Fruit fly (Drosophila melanogaster) whole organism, embryonic: ENCODE results near the gene CG44000.

Experiments
- Asciz ChIP-seq: fragments of 200-800 bp; sonication (Bioruptor generic); optimal IDR thresholded peaks from 2 replicates; lab custom pipeline; 2017; ENCODE audit warnings: missing biosample characterization, mild to moderate bottlenecking, missing genetic modification characterization, missing genetic modification reagents
- CG10274 ChIP-seq: fragments of 200-800 bp; sonication (Bioruptor generic); optimal IDR thresholded peaks from 3 replicates; lab custom pipeline; 2017; ENCODE audit warnings: missing biosample characterization, mild to moderate bottlenecking, missing genetic modification characterization
- CG10565 ChIP-seq: fragments of 200-800 bp; sonication (Bioruptor generic); optimal IDR thresholded peaks from 3 replicates; lab custom pipeline; 2016; ENCODE audit warnings: missing biosample characterization, mild to moderate bottlenecking, missing genetic modification characterization
- CG11247 ChIP-seq: fragments of 200-800 bp; sonication (Bioruptor generic); IDR thresholded peaks from 2 replicates; pipeline ENCODE4 v1.3.6; 2022; ENCODE audit warnings: missing biosample characterization, missing genetic modification characterization
- CG11456 ChIP-seq: fragments of 200-800 bp; sonication (Bioruptor generic); IDR thresholded peaks from 3 replicates; pipeline ENCODE4 v1.3.6; 2022; ENCODE audit warnings: missing biosample characterization, missing genetic modification characterization
- CG12391 ChIP-seq: fragments of 200-800 bp; sonication (Bioruptor generic); optimal IDR thresholded peaks from 3 replicates; lab custom pipeline; 2018; ENCODE audit warnings: missing biosample characterization, mild to moderate bottlenecking, missing genetic modification characterization, moderate library complexity
- CG13287 ChIP-seq: fragments of 200-800 bp; sonication (Bioruptor generic); IDR thresholded peaks from 2 replicates; pipeline ENCODE4 v1.3.6; 2022; ENCODE audit warnings: missing biosample characterization, missing genetic modification characterization; ENCODE audit not compliant: partially characterized antibody
- CG16813 ChIP-seq: fragments of 200-800 bp; sonication (Bioruptor generic); IDR thresholded peaks from 3 replicates; pipeline ENCODE4 v1.3.6; 2022; ENCODE audit warnings: missing biosample characterization, missing genetic modification characterization; ENCODE audit not compliant: partially characterized antibody
- CG17912 ChIP-seq: fragments of 200-800 bp; sonication (Bioruptor generic); optimal IDR thresholded peaks from 2 replicates; lab custom pipeline; 2018; ENCODE audit warnings: missing biosample characterization, mild to moderate bottlenecking, missing genetic modification characterization
- CG33557 ChIP-seq: fragments of 200-800 bp; sonication (Bioruptor generic); optimal IDR thresholded peaks from 2 replicates; lab custom pipeline; 2019; ENCODE audit warnings: missing biosample characterization, mild to moderate bottlenecking, missing genetic modification characterization, moderate library complexity
- CG3995 ChIP-seq: fragments of 200-800 bp; sonication (Bioruptor generic); optimal IDR thresholded peaks from 3 replicates; lab custom pipeline; 2016; ENCODE audit warnings: missing biosample characterization, missing genetic modification characterization
- CG42726 ChIP-seq: fragments of 200-800 bp; sonication (Bioruptor generic); IDR thresholded peaks from 2 replicates; pipeline ENCODE4 v1.3.6; 2022; ENCODE audit warnings: missing biosample characterization, missing genetic modification characterization; ENCODE audit not compliant: partially characterized antibody
- CG43689 ChIP-seq: fragments of 200-800 bp; sonication (Bioruptor generic); IDR thresholded peaks from 2 replicates; pipeline ENCODE4 v1.3.6; 2022; ENCODE audit warnings: missing biosample characterization, missing genetic modification characterization
- CG6654 ChIP-seq: fragments of 200-800 bp; sonication (Bioruptor generic); optimal IDR thresholded peaks from 2 replicates; lab custom pipeline; 2017; ENCODE audit warnings: missing biosample characterization, mild to moderate bottlenecking, missing genetic modification characterization
- CG8290 ChIP-seq, 3 experiments: fragments of 200-800 bp; sonication (Bioruptor generic); optimal IDR thresholded peaks; 2 replicates each; lab custom pipeline; 2016 to 2019; ENCODE audit warnings: missing biosample characterization in 3 of 3, missing genetic modification characterization in 3 of 3, mild to moderate bottlenecking in 2 of 3, moderate library complexity in 1 of 3
- CG8478 ChIP-seq: fragments of >200 bp; optimal IDR thresholded peaks from 2 replicates; lab custom pipeline; 2018
- CG9609 ChIP-seq: fragments of 200-800 bp; sonication (Bioruptor generic); optimal IDR thresholded peaks from 3 replicates; lab custom pipeline; 2016; ENCODE audit warnings: missing biosample characterization, missing genetic modification characterization
- Camta ChIP-seq: fragments of 200-800 bp; sonication (Bioruptor generic); optimal IDR thresholded peaks from 2 replicates; lab custom pipeline; 2016; ENCODE audit warnings: missing biosample characterization, missing genetic modification characterization
- Dad ChIP-seq: fragments of 200-800 bp; sonication (Bioruptor generic); optimal IDR thresholded peaks from 3 replicates; lab custom pipeline; 2016; ENCODE audit warnings: missing biosample characterization, missing genetic modification characterization
- Fer3 ChIP-seq: fragments of 200-800 bp; sonication (Bioruptor generic); optimal IDR thresholded peaks from 2 replicates; lab custom pipeline; 2018; ENCODE audit warnings: missing biosample characterization, mild to moderate bottlenecking, missing genetic modification characterization, moderate library complexity
- H15 ChIP-seq: fragments of 200-800 bp; sonication (Bioruptor generic); IDR thresholded peaks from 3 replicates; pipeline ENCODE4 v1.3.6; 2022; ENCODE audit warnings: missing biosample characterization, missing genetic modification characterization
- Hmr ChIP-seq: fragments of 200-800 bp; sonication (Bioruptor generic); optimal IDR thresholded peaks from 3 replicates; lab custom pipeline; 2017; ENCODE audit warnings: mild to moderate bottlenecking, missing biosample characterization, missing genetic modification reagents, missing genetic modification characterization
- Hr3 ChIP-seq: fragments of 200-800 bp; sonication (Bioruptor generic); optimal IDR thresholded peaks from 3 replicates; lab custom pipeline; 2016; ENCODE audit warnings: missing biosample characterization, missing genetic modification characterization
- Lpt ChIP-seq: fragments of >200 bp; optimal IDR thresholded peaks from 2 replicates; lab custom pipeline; 2018; ENCODE audit warnings: missing biosample characterization, missing genetic modification characterization
- Mes4 ChIP-seq: fragments of 200-800 bp; sonication (Bioruptor generic); optimal IDR thresholded peaks from 2 replicates; lab custom pipeline; 2016; ENCODE audit warnings: missing biosample characterization, missing genetic modification characterization
- NC2α ChIP-seq: fragments of 200-800 bp; sonication (Bioruptor generic); optimal IDR thresholded peaks from 2 replicates; lab custom pipeline; 2016; ENCODE audit warnings: missing biosample characterization, missing genetic modification characterization
- Nf-YC ChIP-seq: fragments of 200-800 bp; optimal IDR thresholded peaks from 3 replicates; lab custom pipeline; 2019; ENCODE audit warnings: missing biosample characterization, mild to moderate bottlenecking, missing genetic modification characterization, moderate library complexity
- Trl ChIP-seq, 3 experiments: fragments of >200 bp in 2 of 3; fragments of 200-800 bp in 1 of 3; sonication (Bioruptor generic) in 1 of 3; optimal IDR thresholded peaks; 2 replicates in 1 of 3; 3 replicates in 2 of 3; lab custom pipeline; 2016 to 2017; ENCODE audit warnings: missing biosample characterization in 1 of 3, missing genetic modification characterization in 1 of 3
- Usf ChIP-seq: fragments of 200-800 bp; sonication (Bioruptor generic); optimal IDR thresholded peaks from 2 replicates; lab custom pipeline; 2017; ENCODE audit warnings: missing genotype, missing biosample characterization, missing genetic modification characterization
- ara ChIP-seq: fragments of 200-800 bp; sonication (Bioruptor generic); IDR thresholded peaks from 2 replicates; pipeline ENCODE4 v1.3.6; 2022; ENCODE audit warnings: missing biosample characterization, missing genetic modification characterization
- cwo ChIP-seq: fragments of 200-800 bp; sonication (Bioruptor generic); optimal IDR thresholded peaks from 3 replicates; lab custom pipeline; 2017; ENCODE audit warnings: missing biosample characterization, missing genetic modification characterization, mild to moderate bottlenecking, moderate library complexity, missing genetic modification reagents
- dysf ChIP-seq: fragments of 200-800 bp; sonication (Bioruptor generic); IDR thresholded peaks from 3 replicates; pipeline ENCODE4 v1.3.6; 2022; ENCODE audit warnings: missing biosample characterization, missing genetic modification characterization
- fd102C ChIP-seq: fragments of 200-800 bp; sonication (Bioruptor generic); optimal IDR thresholded peaks from 2 replicates; lab custom pipeline; 2018; ENCODE audit warnings: missing biosample characterization, mild to moderate bottlenecking, missing genetic modification characterization, moderate library complexity
- fru ChIP-seq: fragments of >200 bp; optimal IDR thresholded peaks from 2 replicates; lab custom pipeline; 2017
- gce ChIP-seq: fragments of 200-800 bp; sonication (Bioruptor generic); IDR thresholded peaks from 3 replicates; pipeline ENCODE4 v1.3.6; 2022; ENCODE audit warnings: missing biosample characterization, missing genetic modification characterization
- gfzf ChIP-seq: fragments of 200-800 bp; sonication (Bioruptor generic); optimal IDR thresholded peaks from 2 replicates; lab custom pipeline; 2016; ENCODE audit warnings: missing biosample characterization, mild to moderate bottlenecking, missing genetic modification characterization, moderate library complexity
- hbn ChIP-seq: fragments of 200-800 bp; sonication (Bioruptor generic); IDR thresholded peaks from 2 replicates; pipeline ENCODE4 v1.3.6; 2022; ENCODE audit warnings: missing biosample characterization, missing genetic modification characterization; ENCODE audit not compliant: partially characterized antibody
- hth ChIP-seq: fragments of >200 bp; optimal IDR thresholded peaks from 2 replicates; lab custom pipeline; 2017; ENCODE audit warnings: inconsistent platforms
- jigr1 ChIP-seq: fragments of 200-800 bp; sonication (Bioruptor generic); IDR thresholded peaks from 3 replicates; pipeline ENCODE4 v1.3.6; 2022; ENCODE audit warnings: missing biosample characterization, missing genetic modification characterization
- lab ChIP-seq: fragments of 200-800 bp; sonication (Bioruptor generic); optimal IDR thresholded peaks from 3 replicates; lab custom pipeline; 2017; ENCODE audit warnings: missing biosample characterization, missing genetic modification characterization, mild to moderate bottlenecking, moderate library complexity, missing genetic modification reagents
- lola ChIP-seq, 3 experiments: fragments of >200 bp in 2 of 3; fragments of 200-800 bp in 1 of 3; sonication (Bioruptor generic) in 1 of 3; optimal IDR thresholded peaks; 2 replicates each; lab custom pipeline; 2017 to 2019; ENCODE audit warnings: missing biosample characterization in 3 of 3, missing genetic modification characterization in 3 of 3, mild to moderate bottlenecking in 1 of 3, moderate library complexity in 1 of 3
- nerfin-2 ChIP-seq: fragments of 200-800 bp; sonication (Bioruptor generic); IDR thresholded peaks from 2 replicates; pipeline ENCODE4 v1.3.6; 2022; ENCODE audit warnings: missing biosample characterization, missing genetic modification characterization; ENCODE audit not compliant: partially characterized antibody
- pfk ChIP-seq: fragments of 200-800 bp; sonication (Bioruptor generic); optimal IDR thresholded peaks from 2 replicates; lab custom pipeline; 2018; ENCODE audit warnings: missing biosample characterization, mild to moderate bottlenecking, missing genetic modification characterization, moderate library complexity
- row ChIP-seq: fragments of 200-800 bp; sonication (Bioruptor generic); IDR thresholded peaks from 3 replicates; pipeline ENCODE4 v1.3.6; 2022; ENCODE audit warnings: missing biosample characterization, missing genetic modification characterization
- schlank ChIP-seq: fragments of 200-800 bp; sonication (Bioruptor generic); optimal IDR thresholded peaks from 2 replicates; lab custom pipeline; 2018; ENCODE audit warnings: missing biosample characterization, mild to moderate bottlenecking, missing genetic modification characterization
- sens ChIP-seq: fragments of 200-800 bp; sonication (Bioruptor generic); peaks from one replicate; lab custom pipeline; 2016; ENCODE audit warnings: missing biosample characterization, missing genetic modification characterization
- tll ChIP-seq, 2 experiments: fragments of 200-800 bp in 1 of 2; fragments of >200 bp in 1 of 2; sonication (Bioruptor generic) in 1 of 2; optimal IDR thresholded peaks; 2 replicates each; lab custom pipeline; 2017 to 2019; ENCODE audit warnings: missing biosample characterization in 2 of 2, missing genetic modification characterization in 2 of 2, mild to moderate bottlenecking in 1 of 2, moderate library complexity in 1 of 2
- unc-4 ChIP-seq: fragments of 200-800 bp; sonication (Bioruptor generic); IDR thresholded peaks from 2 replicates; pipeline ENCODE4 v1.3.6; 2022; ENCODE audit warnings: missing biosample characterization, missing genetic modification characterization; ENCODE audit not compliant: partially characterized antibody
- vvl ChIP-seq: fragments of 200-800 bp; sonication (Bioruptor generic); IDR thresholded peaks from 2 replicates; pipeline ENCODE4 v1.3.6; 2022; ENCODE audit warnings: missing biosample characterization, missing genetic modification characterization

Gene CG44000

dm6 chr2L:5010784-5011260 is 32.2 kb upstream of the CG44000 start, which contains the start of the genes CG31917, Tfb5 and SelT (continued):
- TF ChIP-seq Nf-YC (tag; lab: Kevin White, UChicago) (no peak), lab (no peak), cwo (peak; percentile 28), CG9609 (GFP tag; lab: Kevin White, UChicago) (peak; percentile 50), Trl (optimal IDR thresholded peaks at IDR 0.05; lab: Kevin White, UChicago) (no peak), Trl (GFP tag; optimal IDR thresholded peaks at IDR 0.05; lab: Kevin White, UChicago) (no peak), hbn (peak; percentile 65), CG3995 (GFP tag; lab: Kevin White, UChicago) (peak; percentile 52), sens (GFP tag; lab: Kevin White, UChicago) (peak; percentile 89), Dad (GFP tag; lab: Kevin White, UChicago) (peak; percentile 65), CG11247 (GFP tag; lab: Robert Waterston, UW) (no peak), schlank (tag; lab: Kevin White, UChicago) (peak; percentile 3), gce (no peak), gfzf (no peak), Hr3 (peak; percentile 53), CG8290 (GFP tag; optimal IDR thresholded peaks at IDR 0.05; lab: Kevin White, UChicago) (peak; percentile 64), CG8290 (tag; optimal IDR thresholded peaks at IDR 0.05; lab: Kevin White, UChicago) (no peak), nerfin-2 (GFP tag; lab: Robert Waterston, UW) (peak; percentile 37; the same call in 1 of the 2 replicates), fd102C (GFP tag; lab: Kevin White, UChicago) (no peak), hth (lab: Kevin White, UChicago) (no peak), jigr1 (GFP tag; lab: Robert Waterston, UW) (no peak), row (GFP tag; lab: Robert Waterston, UW) (peak; percentile 95), vvl (GFP tag; lab: Robert Waterston, UW) (peak; percentile 62), CG13287 (peak; percentile 85), Asciz (GFP tag; lab: Kevin White, UChicago) (no peak), lola (GFP tag; optimal IDR thresholded peaks at IDR 0.05; lab: Kevin White, UChicago) (peak in 1 of 3 experiments; percentile 50), CG10565 (no peak), Usf (GFP tag; lab: Kevin White, UChicago) (peak; percentile 10), unc-4 (GFP tag; lab: Robert Waterston, UW) (peak; percentile 79), Camta (no peak), tll (GFP tag; optimal IDR thresholded peaks at IDR 0.05; lab: Kevin White, UChicago) (peak in 1 of 2 experiments; percentile 64), CG12391 (tag; lab: Kevin White, UChicago) (peak; percentile 82), NC2α (no peak), CG42726 (GFP tag; lab: Robert Waterston, UW) (no peak; the same call in 1 of the 2 replicates), Fer3 (peak; percentile 18), CG8478 (lab: Kevin White, UChicago) (no peak), Lpt (GFP tag; lab: Kevin White, UChicago) (no peak), CG11456 (GFP tag; lab: Robert Waterston, UW) (no peak), Hmr (GFP tag; lab: Kevin White, UChicago) (peak; percentile 73), CG10274 (GFP tag; lab: Kevin White, UChicago) (no peak), dysf (GFP tag; lab: Robert Waterston, UW) (peak; percentile 57; the same call in 1 of the 3 replicates), CG6654 (GFP tag; lab: Kevin White, UChicago) (no peak), CG16813 (peak; percentile 81), pfk (GFP tag; lab: Kevin White, UChicago) (no peak), CG43689 (no peak), CG33557 (GFP tag; lab: Kevin White, UChicago) (peak; percentile 56), CG17912 (GFP tag; lab: Kevin White, UChicago) (no peak), ara (GFP tag; lab: Robert Waterston, UW) (no peak), H15 (GFP tag; lab: Robert Waterston, UW) (no peak), fru (lab: Kevin White, UChicago) (no peak), Mes4 (GFP tag; lab: Kevin White, UChicago) (no peak)
